Worm (Caenorhabditis elegans): ENCODE data around the gene nspc-16.

Gene nspc-16

ce11 chrX:14499830-14500409 is 23.5 kb upstream of the nspc-16 start:
- TF ChIP-seq C16A3.4 (tag; optimal IDR thresholded peaks at IDR 0.05) (no peak), elt-3 (tag; optimal IDR thresholded peaks at IDR 0.05) (peak in 1 of 6 experiments; percentile 46), unc-98 (GFP tag; IDR thresholded peaks at IDR 0.05) (no peak), aha-1 (tag; optimal IDR thresholded peaks at IDR 0.05) (no peak), efl-1 (optimal IDR thresholded peaks at IDR 0.05) (no peak), efl-1 (GFP tag; optimal IDR thresholded peaks at IDR 0.05 in 1 of 2) (peak in 1 of 2 experiments; percentile 3), skn-1 (tag; optimal IDR thresholded peaks at IDR 0.05) (no peak), pag-3 (tag; optimal IDR thresholded peaks at IDR 0.05; ENCODE audit: borderline replicate concordance, insufficient read depth) (peak; percentile 50), mep-1 (tag; optimal IDR thresholded peaks at IDR 0.05) (peak; percentile 30)

ce11 chrX:14500422-14501058 is 22.8 kb upstream of the nspc-16 start:
- TF ChIP-seq ceh-63 (GFP tag; optimal IDR thresholded peaks at IDR 0.05): no peak
- no peak for TF ChIP-seq hlh-17 (GFP tag; optimal IDR thresholded peaks at IDR 0.05; ENCODE audit: borderline replicate concordance)
- no peak for TF ChIP-seq egl-27 (tag; optimal IDR thresholded peaks at IDR 0.05)
- no peak for TF ChIP-seq lin-15B (tag; optimal IDR thresholded peaks at IDR 0.05)
- TF ChIP-seq lin-14 (GFP tag; optimal IDR thresholded peaks at IDR 0.05): peak; percentile 70
- TF ChIP-seq mdl-1 (tag; optimal IDR thresholded peaks at IDR 0.05): no peak
- TF ChIP-seq elt-2 (tag; optimal IDR thresholded peaks at IDR 0.05): peak; percentile 95
- TF ChIP-seq nhr-84 (tag; optimal IDR thresholded peaks at IDR 0.05): no peak
- no peak for TF ChIP-seq zip-4 (GFP tag; optimal IDR thresholded peaks at IDR 0.05)
- TF ChIP-seq C16A3.4 (tag; optimal IDR thresholded peaks at IDR 0.05): no peak
- no peak for TF ChIP-seq ces-1 (GFP tag; optimal IDR thresholded peaks at IDR 0.05)
- no peak for TF ChIP-seq dpl-1 (GFP tag; optimal IDR thresholded peaks at IDR 0.05)
- no peak for TF ChIP-seq nhr-11 (tag; optimal IDR thresholded peaks at IDR 0.05)
- no peak for TF ChIP-seq vab-15 (tag; optimal IDR thresholded peaks at IDR 0.05)
- TF ChIP-seq hpl-2 (GFP tag; optimal IDR thresholded peaks at IDR 0.05): no peak
- TF ChIP-seq dsc-1 (tag; optimal IDR thresholded peaks at IDR 0.05): no peak
- no peak for TF ChIP-seq sptf-1 (tag; optimal IDR thresholded peaks at IDR 0.05)
- TF ChIP-seq nhr-20 (tag; optimal IDR thresholded peaks at IDR 0.05): peak; percentile 72
- peak in 1 of 2 experiments; percentile 10 for TF ChIP-seq lsy-2 (tag; optimal IDR thresholded peaks at IDR 0.05)
- TF ChIP-seq nhr-19 (GFP tag; conservative IDR thresholded peaks at IDR 0.05): peak; percentile 7; the same call in 1 of the 2 replicates
- peak; percentile 45 for TF ChIP-seq nhr-47 (tag; optimal IDR thresholded peaks at IDR 0.05)
- no peak for TF ChIP-seq pag-3 (tag; optimal IDR thresholded peaks at IDR 0.05; ENCODE audit: borderline replicate concordance, insufficient read depth)
- TF ChIP-seq xbp-1 (tag; optimal IDR thresholded peaks at IDR 0.05): no peak
- TF ChIP-seq efl-3 (GFP tag; optimal IDR thresholded peaks at IDR 0.05): peak; percentile 62
- peak in 4 of 6 experiments; percentile 8 to 39 (median 14) for TF ChIP-seq elt-3 (tag; optimal IDR thresholded peaks at IDR 0.05)
- no peak for TF ChIP-seq tbx-2 (tag; optimal IDR thresholded peaks at IDR 0.05)
- peak; percentile 46 for TF ChIP-seq rnt-1 (tag; optimal IDR thresholded peaks at IDR 0.05)
- TF ChIP-seq blmp-1 (tag; optimal IDR thresholded peaks at IDR 0.05): peak; percentile 76
- no peak for TF ChIP-seq sox-4 (tag; optimal IDR thresholded peaks at IDR 0.05)
- TF ChIP-seq nhr-12 (tag; optimal IDR thresholded peaks at IDR 0.05): no peak
- no peak for TF ChIP-seq snpc-4 (tag; optimal IDR thresholded peaks at IDR 0.05)
- no peak for TF ChIP-seq lir-3 (tag; optimal IDR thresholded peaks at IDR 0.05; ENCODE audit: poor library complexity)
- peak; percentile 98 for TF ChIP-seq nhr-85 (tag)
- TF ChIP-seq zag-1 (tag; optimal IDR thresholded peaks at IDR 0.05): no peak
- TF ChIP-seq snu-23 (GFP tag; optimal IDR thresholded peaks at IDR 0.05): peak; percentile 35
- no peak for TF ChIP-seq mab-9 (GFP tag; IDR thresholded peaks at IDR 0.05)
- TF ChIP-seq pqm-1 (tag; optimal IDR thresholded peaks at IDR 0.05): no peak
- peak; percentile 54 for TF ChIP-seq nhr-90 (tag; optimal IDR thresholded peaks at IDR 0.05; ENCODE audit: poor library complexity)
- no peak for TF ChIP-seq C34B4.2 (tag; optimal IDR thresholded peaks at IDR 0.05)
- TF ChIP-seq lin-35 (GFP tag; optimal IDR thresholded peaks at IDR 0.05): peak; percentile 8 to 31
- no peak for TF ChIP-seq mef-2 (tag; optimal IDR thresholded peaks at IDR 0.05)
- TF ChIP-seq jun-1 (tag; optimal IDR thresholded peaks at IDR 0.05): no peak
- peak; percentile 23 for TF ChIP-seq pax-3 (tag; optimal IDR thresholded peaks at IDR 0.05)
